Fruit fly (Drosophila melanogaster) whole organism, embryonic: Measurements from ENCODE around the gene Appl.

ENCODE experiments used
- Bdp1 ChIP-seq: fragments of 200-800 bp; sonication (Bioruptor generic); optimal IDR thresholded peaks from 3 replicates; lab custom pipeline; 2016; ENCODE audit warnings: missing biosample characterization, missing genetic modification characterization
- CG10366 ChIP-seq: fragments of 200-800 bp; sonication (Bioruptor generic); IDR thresholded peaks from 2 replicates; pipeline ENCODE4 v1.3.6; 2022; ENCODE audit warnings: missing biosample characterization, missing genetic modification characterization
- CG11085 ChIP-seq: fragments of 200-800 bp; sonication (Bioruptor generic); IDR thresholded peaks from 2 replicates; pipeline ENCODE4 v1.3.6; 2022; ENCODE audit warnings: missing biosample characterization, missing genetic modification characterization
- CG11247 ChIP-seq: fragments of 200-800 bp; sonication (Bioruptor generic); IDR thresholded peaks from 2 replicates; pipeline ENCODE4 v1.3.6; 2022; ENCODE audit warnings: missing biosample characterization, missing genetic modification characterization
- CG11456 ChIP-seq: fragments of 200-800 bp; sonication (Bioruptor generic); IDR thresholded peaks from 3 replicates; pipeline ENCODE4 v1.3.6; 2022; ENCODE audit warnings: missing biosample characterization, missing genetic modification characterization
- CG12071 ChIP-seq: fragments of 200-800 bp; sonication (Bioruptor generic); optimal IDR thresholded peaks from 3 replicates; lab custom pipeline; 2018; ENCODE audit warnings: missing biosample characterization, mild to moderate bottlenecking, missing genetic modification characterization
- CG12299 ChIP-seq: fragments of 200-800 bp; sonication (Bioruptor generic); optimal IDR thresholded peaks from 2 replicates; lab custom pipeline; 2018; ENCODE audit warnings: missing biosample characterization, mild to moderate bottlenecking, missing genetic modification characterization
- CG12744 ChIP-seq: fragments of 200-800 bp; sonication (Bioruptor generic); optimal IDR thresholded peaks from 2 replicates; lab custom pipeline; 2016; ENCODE audit warnings: missing biosample characterization, missing genetic modification characterization
- CG12942 ChIP-seq: fragments of 200-800 bp; sonication (Bioruptor generic); optimal IDR thresholded peaks from 3 replicates; lab custom pipeline; 2016; ENCODE audit warnings: missing biosample characterization, missing genetic modification characterization
- CG13894 ChIP-seq: fragments of 200-800 bp; sonication (Bioruptor generic); optimal IDR thresholded peaks from 3 replicates; lab custom pipeline; 2018; ENCODE audit warnings: missing biosample characterization, mild to moderate bottlenecking, missing genetic modification characterization, moderate library complexity
- CG1603 ChIP-seq: fragments of 200-800 bp; sonication (Bioruptor generic); optimal IDR thresholded peaks from 2 replicates; lab custom pipeline; 2019; ENCODE audit warnings: missing biosample characterization, mild to moderate bottlenecking, missing genetic modification characterization, moderate library complexity
- CG17829 ChIP-seq: fragments of 200-800 bp; optimal IDR thresholded peaks from 2 replicates; lab custom pipeline; 2019; ENCODE audit warnings: missing biosample characterization, mild to moderate bottlenecking, missing genetic modification characterization, moderate library complexity
- CG17912 ChIP-seq: fragments of 200-800 bp; sonication (Bioruptor generic); optimal IDR thresholded peaks from 2 replicates; lab custom pipeline; 2018; ENCODE audit warnings: missing biosample characterization, mild to moderate bottlenecking, missing genetic modification characterization
- CG18262 ChIP-seq: fragments of 200-800 bp; optimal IDR thresholded peaks from 3 replicates; lab custom pipeline; 2019; ENCODE audit warnings: missing biosample characterization, mild to moderate bottlenecking, missing genetic modification characterization, moderate library complexity
- CG32767 ChIP-seq: fragments of 200-800 bp; sonication (Bioruptor generic); IDR thresholded peaks from 2 replicates; pipeline ENCODE4 v1.3.6; 2022; ENCODE audit warnings: missing biosample characterization, missing genetic modification characterization
- CG3838 ChIP-seq: fragments of 200-800 bp; sonication (Bioruptor generic); optimal IDR thresholded peaks from 3 replicates; lab custom pipeline; 2016; ENCODE audit warnings: missing biosample characterization, missing genetic modification characterization
- CG3995 ChIP-seq: fragments of 200-800 bp; sonication (Bioruptor generic); optimal IDR thresholded peaks from 3 replicates; lab custom pipeline; 2016; ENCODE audit warnings: missing biosample characterization, missing genetic modification characterization
- CG43689 ChIP-seq: fragments of 200-800 bp; sonication (Bioruptor generic); IDR thresholded peaks from 2 replicates; pipeline ENCODE4 v1.3.6; 2022; ENCODE audit warnings: missing biosample characterization, missing genetic modification characterization
- CG4730 ChIP-seq: fragments of 200-800 bp; sonication (Bioruptor generic); IDR thresholded peaks from 2 replicates; pipeline ENCODE4 v1.3.6; 2022; ENCODE audit warnings: missing biosample characterization, missing genetic modification characterization
- CG5180 ChIP-seq: fragments of 200-800 bp; sonication (Bioruptor generic); optimal IDR thresholded peaks from 3 replicates; lab custom pipeline; 2017; ENCODE audit warnings: missing biosample characterization, missing genetic modification characterization, mild to moderate bottlenecking, moderate library complexity, missing genetic modification reagents
- CG6689 ChIP-seq: fragments of 200-800 bp; sonication (Bioruptor generic); IDR thresholded peaks from 2 replicates; pipeline ENCODE4 v1.3.6; 2022; ENCODE audit warnings: missing biosample characterization, missing genetic modification characterization
- CG6813 ChIP-seq: fragments of 200-800 bp; sonication (Bioruptor generic); optimal IDR thresholded peaks from 2 replicates; lab custom pipeline; 2017; ENCODE audit warnings: missing biosample characterization, missing genetic modification characterization, mild to moderate bottlenecking, moderate library complexity, missing genetic modification reagents
- CG7745 ChIP-seq: fragments of 200-800 bp; sonication (Bioruptor generic); optimal IDR thresholded peaks from 2 replicates; lab custom pipeline; 2018; ENCODE audit warnings: missing biosample characterization, mild to moderate bottlenecking, missing genetic modification characterization, moderate library complexity
- Gug ChIP-seq: fragments of 200-800 bp; sonication (Bioruptor generic); IDR thresholded peaks from 4 replicates; pipeline ENCODE4 v1.3.6; 2022; ENCODE audit warnings: missing biosample characterization, missing genetic modification characterization
- H2.0 ChIP-seq: fragments of 200-800 bp; sonication (Bioruptor generic); IDR thresholded peaks from 2 replicates; pipeline ENCODE4 v1.3.6; 2022; ENCODE audit warnings: missing biosample characterization, missing genetic modification characterization
- HHEX ChIP-seq: fragments of 200-800 bp; sonication (Bioruptor generic); optimal IDR thresholded peaks from 3 replicates; lab custom pipeline; 2017; ENCODE audit warnings: missing biosample characterization, mild to moderate bottlenecking, missing genetic modification characterization, missing genetic modification reagents
- Hey ChIP-seq: fragments of 200-800 bp; sonication (Bioruptor generic); optimal IDR thresholded peaks from 3 replicates; lab custom pipeline; 2018; ENCODE audit warnings: missing biosample characterization, mild to moderate bottlenecking, missing genetic modification characterization
- HmgD ChIP-seq: fragments of 200-800 bp; sonication (Bioruptor generic); optimal IDR thresholded peaks from 3 replicates; lab custom pipeline; 2016; ENCODE audit warnings: missing biosample characterization, missing genetic modification characterization
- Mes4 ChIP-seq: fragments of 200-800 bp; sonication (Bioruptor generic); optimal IDR thresholded peaks from 2 replicates; lab custom pipeline; 2016; ENCODE audit warnings: missing biosample characterization, missing genetic modification characterization
- PHDP ChIP-seq: fragments of 200-800 bp; sonication (Bioruptor generic); optimal IDR thresholded peaks from 3 replicates; lab custom pipeline; 2018; ENCODE audit warnings: missing biosample characterization, mild to moderate bottlenecking, missing genetic modification characterization, moderate library complexity
- Sox102F ChIP-seq: fragments of 200-800 bp; sonication (Bioruptor generic); optimal IDR thresholded peaks from 2 replicates; lab custom pipeline; 2018; ENCODE audit warnings: missing biosample characterization, mild to moderate bottlenecking, missing genetic modification characterization, moderate library complexity
- TFAM ChIP-seq: fragments of 200-800 bp; sonication (Bioruptor generic); optimal IDR thresholded peaks from 2 replicates; lab custom pipeline; 2017; ENCODE audit warnings: missing biosample characterization, missing genetic modification characterization, inconsistent platforms
- ash1 ChIP-seq: fragments of 200-800 bp; sonication (Bioruptor generic); optimal IDR thresholded peaks from 2 replicates; lab custom pipeline; 2018; ENCODE audit warnings: missing biosample characterization, mild to moderate bottlenecking, missing genetic modification characterization
- chinmo ChIP-seq: fragments of 200-800 bp; sonication (Bioruptor generic); IDR thresholded peaks from 4 replicates; pipeline ENCODE4 v1.3.6; 2022; ENCODE audit warnings: missing biosample characterization, missing genetic modification characterization; ENCODE audit not compliant: partially characterized antibody
- crp ChIP-seq, 2 experiments: fragments of 200-800 bp; sonication (Bioruptor generic); optimal IDR thresholded peaks; 2 replicates in 1 of 2; 3 replicates in 1 of 2; lab custom pipeline; 2017; ENCODE audit warnings: missing biosample characterization in 2 of 2, missing genetic modification characterization in 2 of 2, mild to moderate bottlenecking in 1 of 2, moderate library complexity in 1 of 2
- dm ChIP-seq: fragments of 200-800 bp; sonication (Bioruptor generic); optimal IDR thresholded peaks from 3 replicates; lab custom pipeline; 2016; ENCODE audit warnings: missing biosample characterization, missing genetic modification characterization
- ems ChIP-seq: fragments of 200-800 bp; sonication (Bioruptor generic); optimal IDR thresholded peaks from 3 replicates; lab custom pipeline; 2016; ENCODE audit warnings: missing biosample characterization, missing genetic modification characterization
- gem ChIP-seq: fragments of 200-800 bp; sonication (Bioruptor generic); optimal IDR thresholded peaks from 2 replicates; lab custom pipeline; 2019; ENCODE audit warnings: missing biosample characterization, mild to moderate bottlenecking, missing genetic modification characterization, moderate library complexity
- hbn ChIP-seq: fragments of 200-800 bp; sonication (Bioruptor generic); IDR thresholded peaks from 2 replicates; pipeline ENCODE4 v1.3.6; 2022; ENCODE audit warnings: missing biosample characterization, missing genetic modification characterization; ENCODE audit not compliant: partially characterized antibody
- hth ChIP-seq: fragments of >200 bp; optimal IDR thresholded peaks from 2 replicates; lab custom pipeline; 2017; ENCODE audit warnings: inconsistent platforms
- jing ChIP-seq: fragments of 200-800 bp; sonication (Bioruptor generic); optimal IDR thresholded peaks from 2 replicates; lab custom pipeline; 2018; ENCODE audit warnings: missing biosample characterization, mild to moderate bottlenecking, missing genetic modification characterization
- lola ChIP-seq, 3 experiments: fragments of >200 bp in 2 of 3; fragments of 200-800 bp in 1 of 3; sonication (Bioruptor generic) in 1 of 3; optimal IDR thresholded peaks; 2 replicates each; lab custom pipeline; 2017 to 2019; ENCODE audit warnings: missing biosample characterization in 3 of 3, missing genetic modification characterization in 3 of 3, mild to moderate bottlenecking in 1 of 3, moderate library complexity in 1 of 3
- pho ChIP-seq: fragments of 200-800 bp; sonication (Bioruptor generic); optimal IDR thresholded peaks from 2 replicates; lab custom pipeline; 2016; ENCODE audit warnings: missing biosample characterization, missing genetic modification characterization
- pros ChIP-seq: fragments of 200-800 bp; sonication (Bioruptor generic); optimal IDR thresholded peaks from 3 replicates; lab custom pipeline; 2019; ENCODE audit warnings: missing biosample characterization, mild to moderate bottlenecking, missing genetic modification characterization, moderate library complexity
- sens ChIP-seq: fragments of 200-800 bp; sonication (Bioruptor generic); peaks from one replicate; lab custom pipeline; 2016; ENCODE audit warnings: missing biosample characterization, missing genetic modification characterization
- sqz ChIP-seq: fragments of 200-800 bp; sonication (Bioruptor generic); optimal IDR thresholded peaks from 3 replicates; lab custom pipeline; 2018; ENCODE audit warnings: missing biosample characterization, mild to moderate bottlenecking, missing genetic modification characterization
- stc ChIP-seq: fragments of 200-800 bp; sonication (Bioruptor generic); IDR thresholded peaks from 2 replicates; pipeline ENCODE4 v1.3.6; 2022; ENCODE audit warnings: missing biosample characterization, missing genetic modification characterization
- tx ChIP-seq: fragments of 200-800 bp; sonication (Bioruptor generic); optimal IDR thresholded peaks from 2 replicates; lab custom pipeline; 2016; ENCODE audit warnings: missing biosample characterization, missing genetic modification characterization
- wdn ChIP-seq: fragments of 200-800 bp; sonication (Bioruptor generic); IDR thresholded peaks from 2 replicates; pipeline ENCODE4 v1.3.6; 2022; ENCODE audit warnings: missing biosample characterization, missing genetic modification characterization

The Appl gene

dm6 chrX:493445-494190, 36.7 kb upstream of the Appl start, which contains the start of gene CG17896 (continued):
- peak; percentile 9 for TF ChIP-seq pros (GFP tag; lab: Kevin White, UChicago)
- TF ChIP-seq pho (GFP tag; lab: Kevin White, UChicago), result peak; percentile 99
- peak; percentile 99 for TF ChIP-seq CG11085 (GFP tag; lab: Robert Waterston, UW)
- TF ChIP-seq H2.0 (GFP tag; lab: Robert Waterston, UW), result peak; percentile 97
- TF ChIP-seq crp (GFP tag; optimal IDR thresholded peaks at IDR 0.05; lab: Kevin White, UChicago), result peak in 1 of 2 experiments; percentile 67
- TF ChIP-seq CG12071 (GFP tag; lab: Kevin White, UChicago), result peak; percentile 98
- peak; percentile 94 for TF ChIP-seq CG17829
- TF ChIP-seq CG3838, result peak; percentile 95
- peak; percentile 93 for TF ChIP-seq ash1 (GFP tag; lab: Kevin White, UChicago)
- TF ChIP-seq CG11247 (GFP tag; lab: Robert Waterston, UW), result peak; percentile 98
- peak; percentile 98 for TF ChIP-seq HmgD
- peak; percentile 95 for TF ChIP-seq jing (GFP tag; lab: Kevin White, UChicago)
- TF ChIP-seq CG10366 (GFP tag; lab: Robert Waterston, UW), result peak; percentile 98
- TF ChIP-seq Bdp1 (GFP tag; lab: Kevin White, UChicago), result peak; percentile 92
- no peak for TF ChIP-seq hbn (GFP tag; lab: Robert Waterston, UW)
- peak; percentile 50 for TF ChIP-seq CG17912 (GFP tag; lab: Kevin White, UChicago)
- TF ChIP-seq CG7745, result peak; percentile 7
- TF ChIP-seq Mes4 (GFP tag; lab: Kevin White, UChicago), result peak; percentile 93
- peak; percentile 98 for TF ChIP-seq ems (GFP tag; lab: Kevin White, UChicago)
- peak; percentile 86 for TF ChIP-seq CG5180 (GFP tag; lab: Kevin White, UChicago)
- peak; percentile 97 for TF ChIP-seq CG13894
- TF ChIP-seq lola (GFP tag; optimal IDR thresholded peaks at IDR 0.05; lab: Kevin White, UChicago), result peak in 2 of 3 experiments; percentile 50 to 76
- peak; percentile 91 for TF ChIP-seq Hey (tag; lab: Kevin White, UChicago)
- peak; percentile 98 for TF ChIP-seq gem (tag; lab: Kevin White, UChicago)
- peak; percentile 93 for TF ChIP-seq CG18262
- TF ChIP-seq wdn (GFP tag; lab: Robert Waterston, UW), result peak; percentile 99
- peak; percentile 97 for TF ChIP-seq CG4730 (GFP tag; lab: Robert Waterston, UW)
- TF ChIP-seq PHDP (tag; lab: Kevin White, UChicago), result peak; percentile 98
- peak; percentile 76 for TF ChIP-seq TFAM (GFP tag; lab: Kevin White, UChicago)
- peak; percentile 96 for TF ChIP-seq dm (GFP tag; lab: Kevin White, UChicago)
- TF ChIP-seq Gug (GFP tag; lab: Robert Waterston, UW), result peak; percentile 99
- peak; percentile 98 for TF ChIP-seq HHEX
- peak; percentile 97 for TF ChIP-seq CG6689
- peak; percentile 95 for TF ChIP-seq CG12299 (tag; lab: Kevin White, UChicago)
- TF ChIP-seq stc, result peak; percentile 96
- 0 out of 4 replicates have a peak, but pooled peaks have one; percentile 62 for TF ChIP-seq chinmo (GFP tag; lab: Robert Waterston, UW)
- peak; percentile 97 for TF ChIP-seq CG6813 (GFP tag; lab: Kevin White, UChicago)
- peak; percentile 97 for TF ChIP-seq CG12942
- peak; percentile 97 for TF ChIP-seq CG12744 (GFP tag; lab: Kevin White, UChicago)
- TF ChIP-seq CG32767 (GFP tag; lab: Robert Waterston, UW), result peak; percentile 96
- no peak for TF ChIP-seq hth (lab: Kevin White, UChicago)
- peak; percentile 98 for TF ChIP-seq CG1603
- peak; percentile 85 for TF ChIP-seq CG3995 (GFP tag; lab: Kevin White, UChicago)
- TF ChIP-seq Sox102F (GFP tag; lab: Kevin White, UChicago), result peak; percentile 97
- TF ChIP-seq sqz (GFP tag; lab: Kevin White, UChicago), result peak; percentile 76
- TF ChIP-seq CG11456 (GFP tag; lab: Robert Waterston, UW), result peak; percentile 99
- peak; percentile 99 for TF ChIP-seq sens (GFP tag; lab: Kevin White, UChicago)
- peak; percentile 98 for TF ChIP-seq tx (GFP tag; lab: Kevin White, UChicago)
- peak; percentile 93 for TF ChIP-seq CG43689
